Fruit fly (Drosophila melanogaster) whole organism, embryonic: ENCODE measurements around the gene Ak3.

ENCODE experiments used
- CG10321 ChIP-seq: fragments of 200-800 bp; sonication (Bioruptor generic); IDR thresholded peaks from 2 replicates; pipeline ENCODE4 v1.3.6; 2022; ENCODE audit warnings: missing biosample characterization, missing genetic modification characterization
- CG12155 ChIP-seq: fragments of 200-800 bp; sonication (Bioruptor generic); optimal IDR thresholded peaks from 3 replicates; lab custom pipeline; 2016; ENCODE audit warnings: missing biosample characterization, missing genetic modification characterization
- CG13775 ChIP-seq: fragments of 200-800 bp; sonication (Bioruptor generic); optimal IDR thresholded peaks from 3 replicates; lab custom pipeline; 2017; ENCODE audit warnings: missing biosample characterization, mild to moderate bottlenecking, missing genetic modification characterization
- CG14710 ChIP-seq: fragments of 200-800 bp; sonication (Bioruptor generic); optimal IDR thresholded peaks from 3 replicates; lab custom pipeline; 2019; ENCODE audit warnings: missing biosample characterization, mild to moderate bottlenecking, missing genetic modification characterization, moderate library complexity
- CG2678 ChIP-seq: fragments of 200-800 bp; sonication (Bioruptor generic); optimal IDR thresholded peaks from 3 replicates; lab custom pipeline; 2019; ENCODE audit warnings: missing biosample characterization, mild to moderate bottlenecking, missing genetic modification characterization, moderate library complexity
- CG33213 ChIP-seq: fragments of 200-800 bp; sonication (Bioruptor generic); optimal IDR thresholded peaks from 3 replicates; lab custom pipeline; 2016; ENCODE audit warnings: missing biosample characterization, missing genetic modification characterization
- CG34376 ChIP-seq: fragments of 200-800 bp; sonication (Bioruptor generic); optimal IDR thresholded peaks from 2 replicates; lab custom pipeline; 2018; ENCODE audit warnings: missing biosample characterization, mild to moderate bottlenecking, missing genetic modification characterization
- CG42726 ChIP-seq: fragments of 200-800 bp; sonication (Bioruptor generic); IDR thresholded peaks from 2 replicates; pipeline ENCODE4 v1.3.6; 2022; ENCODE audit warnings: missing biosample characterization, missing genetic modification characterization; ENCODE audit not compliant: partially characterized antibody
- CG4282 ChIP-seq: fragments of 200-800 bp; sonication (Bioruptor generic); optimal IDR thresholded peaks from 2 replicates; lab custom pipeline; 2016; ENCODE audit warnings: missing biosample characterization, missing genetic modification characterization
- CG4328 ChIP-seq: fragments of 200-800 bp; sonication (Bioruptor generic); optimal IDR thresholded peaks from 3 replicates; lab custom pipeline; 2017; ENCODE audit warnings: missing biosample characterization, missing genetic modification reagents, missing genetic modification characterization
- CG5180 ChIP-seq: fragments of 200-800 bp; sonication (Bioruptor generic); optimal IDR thresholded peaks from 3 replicates; lab custom pipeline; 2017; ENCODE audit warnings: missing biosample characterization, missing genetic modification characterization, mild to moderate bottlenecking, moderate library complexity, missing genetic modification reagents
- CG5245 ChIP-seq: fragments of 200-800 bp; sonication (Bioruptor generic); optimal IDR thresholded peaks from 3 replicates; lab custom pipeline; 2016; ENCODE audit warnings: missing biosample characterization, missing genetic modification characterization
- CG7357 ChIP-seq: fragments of 200-800 bp; sonication (Bioruptor generic); IDR thresholded peaks from 3 replicates; pipeline ENCODE4 v1.3.6; 2022; ENCODE audit warnings: missing biosample characterization, missing genetic modification characterization
- CG9876 ChIP-seq: fragments of 200-800 bp; sonication (Bioruptor generic); optimal IDR thresholded peaks from 2 replicates; lab custom pipeline; 2016; ENCODE audit warnings: missing biosample characterization, missing genetic modification characterization
- CHES-1-like ChIP-seq: fragments of 200-800 bp; sonication (Bioruptor generic); optimal IDR thresholded peaks from 2 replicates; lab custom pipeline; 2016; ENCODE audit warnings: missing biosample characterization, missing genetic modification characterization
- Doc3 ChIP-seq: fragments of 200-800 bp; sonication (Bioruptor generic); IDR thresholded peaks from 3 replicates; pipeline ENCODE4 v1.3.6; 2022; ENCODE audit warnings: missing biosample characterization, missing genetic modification characterization; ENCODE audit not compliant: partially characterized antibody
- Dref ChIP-seq: fragments of 200-800 bp; sonication (Bioruptor generic); IDR thresholded peaks from 2 replicates; pipeline ENCODE4 v1.3.6; 2022; ENCODE audit warnings: missing biosample characterization, missing genetic modification characterization
- Hand ChIP-seq: fragments of 200-800 bp; sonication (Bioruptor generic); optimal IDR thresholded peaks from 2 replicates; lab custom pipeline; 2017; ENCODE audit warnings: mild to moderate bottlenecking, missing biosample characterization, missing genetic modification reagents, missing genetic modification characterization
- Hr39 ChIP-seq: fragments of >200 bp; optimal IDR thresholded peaks from 2 replicates; lab custom pipeline; 2017
- Hr78 ChIP-seq, 2 experiments: fragments of 200-800 bp in 1 of 2; fragments of >200 bp in 1 of 2; sonication (Bioruptor generic) in 1 of 2; optimal IDR thresholded peaks; 2 replicates each; lab custom pipeline; 2017 to 2019; ENCODE audit warnings: missing biosample characterization in 2 of 2, missing genetic modification characterization in 2 of 2, mild to moderate bottlenecking in 1 of 2, moderate library complexity in 1 of 2
- MESR4 ChIP-seq: fragments of 200-800 bp; sonication (Bioruptor generic); optimal IDR thresholded peaks from 2 replicates; lab custom pipeline; 2018; ENCODE audit warnings: missing biosample characterization, mild to moderate bottlenecking, missing genetic modification characterization, moderate library complexity
- Max ChIP-seq: fragments of 200-800 bp; sonication (Bioruptor generic); optimal IDR thresholded peaks from 2 replicates; lab custom pipeline; 2016; ENCODE audit warnings: missing biosample characterization, mild to moderate bottlenecking, missing genetic modification characterization
- Meics ChIP-seq: fragments of 200-800 bp; sonication (Bioruptor generic); optimal IDR thresholded peaks from 2 replicates; lab custom pipeline; 2017; ENCODE audit warnings: missing biosample characterization, mild to moderate bottlenecking, missing genetic modification characterization
- Rx ChIP-seq: fragments of 200-800 bp; sonication (Bioruptor generic); IDR thresholded peaks from 2 replicates; pipeline ENCODE4 v1.3.6; 2022; ENCODE audit warnings: missing biosample characterization, missing genetic modification characterization
- Six4 ChIP-seq: fragments of 200-800 bp; sonication (Bioruptor generic); optimal IDR thresholded peaks from 2 replicates; lab custom pipeline; 2016; ENCODE audit warnings: missing biosample characterization, missing genetic modification characterization
- TFAM ChIP-seq: fragments of 200-800 bp; sonication (Bioruptor generic); optimal IDR thresholded peaks from 2 replicates; lab custom pipeline; 2017; ENCODE audit warnings: missing biosample characterization, missing genetic modification characterization, inconsistent platforms
- Tbp ChIP-seq: fragments of >200 bp; optimal IDR thresholded peaks from 2 replicates; lab custom pipeline; 2018; ENCODE audit warnings: missing biosample characterization, missing genetic modification characterization
- Vsx1 ChIP-seq: fragments of 200-800 bp; sonication (Bioruptor generic); optimal IDR thresholded peaks from 2 replicates; lab custom pipeline; 2017; ENCODE audit warnings: missing biosample characterization, mild to moderate bottlenecking, missing genetic modification characterization, missing genetic modification reagents
- ash1 ChIP-seq: fragments of 200-800 bp; sonication (Bioruptor generic); optimal IDR thresholded peaks from 2 replicates; lab custom pipeline; 2018; ENCODE audit warnings: missing biosample characterization, mild to moderate bottlenecking, missing genetic modification characterization
- az2 ChIP-seq: fragments of 200-800 bp; sonication (Bioruptor generic); optimal IDR thresholded peaks from 3 replicates; lab custom pipeline; 2016; ENCODE audit warnings: missing biosample characterization, missing genetic modification characterization
- bsh ChIP-seq, 2 experiments: fragments of 200-800 bp; sonication (Bioruptor generic); optimal IDR thresholded peaks; 2 replicates each; lab custom pipeline; 2017 to 2018; ENCODE audit warnings: mild to moderate bottlenecking in 2 of 2, missing biosample characterization in 2 of 2, missing genetic modification characterization in 2 of 2, moderate library complexity in 1 of 2
- crp ChIP-seq, 2 experiments: fragments of 200-800 bp; sonication (Bioruptor generic); optimal IDR thresholded peaks; 2 replicates in 1 of 2; 3 replicates in 1 of 2; lab custom pipeline; 2017; ENCODE audit warnings: missing biosample characterization in 2 of 2, missing genetic modification characterization in 2 of 2, mild to moderate bottlenecking in 1 of 2, moderate library complexity in 1 of 2
- cwo ChIP-seq: fragments of 200-800 bp; sonication (Bioruptor generic); optimal IDR thresholded peaks from 3 replicates; lab custom pipeline; 2017; ENCODE audit warnings: missing biosample characterization, missing genetic modification characterization, mild to moderate bottlenecking, moderate library complexity, missing genetic modification reagents
- dan ChIP-seq: fragments of 200-800 bp; sonication (Bioruptor generic); IDR thresholded peaks from 2 replicates; pipeline ENCODE4 v1.3.6; 2022; ENCODE audit warnings: missing biosample characterization, missing genetic modification characterization
- en ChIP-seq: fragments of 200-800 bp; sonication (Bioruptor generic); optimal IDR thresholded peaks from 2 replicates; lab custom pipeline; 2016; ENCODE audit warnings: missing biosample characterization, missing genetic modification characterization
- gsb ChIP-seq: fragments of 200-800 bp; sonication (Bioruptor generic); IDR thresholded peaks from 2 replicates; pipeline ENCODE4 v1.3.6; 2022; ENCODE audit warnings: missing biosample characterization, missing genetic modification characterization
- gsb-n ChIP-seq: fragments of 200-800 bp; sonication (Bioruptor generic); optimal IDR thresholded peaks from 3 replicates; lab custom pipeline; 2018; ENCODE audit warnings: missing biosample characterization, mild to moderate bottlenecking, missing genetic modification characterization
- insv ChIP-seq, 2 experiments: fragments of 200-800 bp; sonication (Bioruptor generic); optimal IDR thresholded peaks; 3 replicates each; lab custom pipeline; 2016 to 2018; ENCODE audit warnings: missing biosample characterization in 2 of 2, missing genetic modification characterization in 2 of 2
- klu ChIP-seq: fragments of 200-800 bp; sonication (Bioruptor generic); IDR thresholded peaks from 2 replicates; pipeline ENCODE4 v1.3.6; 2022; ENCODE audit warnings: missing biosample characterization, missing genetic modification characterization
- kni ChIP-seq: fragments of 200-800 bp; sonication (Bioruptor generic); optimal IDR thresholded peaks from 3 replicates; lab custom pipeline; 2017; ENCODE audit warnings: mild to moderate bottlenecking, missing biosample characterization, missing genetic modification reagents, missing genetic modification characterization
- lbe ChIP-seq: fragments of 200-800 bp; sonication (Bioruptor generic); optimal IDR thresholded peaks from 2 replicates; lab custom pipeline; 2016; ENCODE audit warnings: missing biosample characterization, mild to moderate bottlenecking, missing genetic modification characterization
- maf-S ChIP-seq: fragments of 200-800 bp; sonication (Bioruptor generic); optimal IDR thresholded peaks from 2 replicates; lab custom pipeline; 2016; ENCODE audit warnings: missing biosample characterization, missing genetic modification characterization
- mirr ChIP-seq: fragments of 200-800 bp; sonication (Bioruptor generic); optimal IDR thresholded peaks from 3 replicates; lab custom pipeline; 2018; ENCODE audit warnings: missing biosample characterization, mild to moderate bottlenecking, missing genetic modification characterization
- pho ChIP-seq: fragments of 200-800 bp; sonication (Bioruptor generic); optimal IDR thresholded peaks from 2 replicates; lab custom pipeline; 2016; ENCODE audit warnings: missing biosample characterization, missing genetic modification characterization
- prd ChIP-seq, 3 experiments: fragments of >200 bp in 2 of 3; fragments of 200-800 bp in 1 of 3; sonication (Bioruptor generic) in 1 of 3; optimal IDR thresholded peaks in 2 of 3; IDR thresholded peaks in 1 of 3; 2 replicates in 2 of 3; 3 replicates in 1 of 3; pipeline versions ENCODE4 v1.3.6 to Lab custom; 2017 to 2022; ENCODE audit warnings: missing biosample characterization in 1 of 3, missing genetic modification characterization in 1 of 3
- schlank ChIP-seq: fragments of 200-800 bp; sonication (Bioruptor generic); optimal IDR thresholded peaks from 2 replicates; lab custom pipeline; 2018; ENCODE audit warnings: missing biosample characterization, mild to moderate bottlenecking, missing genetic modification characterization
- seq ChIP-seq: fragments of 200-800 bp; sonication (Bioruptor generic); IDR thresholded peaks from 2 replicates; pipeline ENCODE4 v1.3.6; 2022; ENCODE audit warnings: missing biosample characterization, missing genetic modification characterization
- slou ChIP-seq: fragments of 200-800 bp; sonication (Bioruptor generic); optimal IDR thresholded peaks from 3 replicates; lab custom pipeline; 2016; ENCODE audit warnings: missing biosample characterization, missing genetic modification characterization
- toy ChIP-seq: fragments of 200-800 bp; sonication (Bioruptor generic); IDR thresholded peaks from 2 replicates; pipeline ENCODE4 v1.3.6; 2022; ENCODE audit warnings: missing biosample characterization, missing genetic modification characterization
- wek ChIP-seq: fragments of 200-800 bp; sonication (Bioruptor generic); optimal IDR thresholded peaks from 3 replicates; lab custom pipeline; 2018; ENCODE audit warnings: missing biosample characterization, mild to moderate bottlenecking, missing genetic modification characterization, moderate library complexity

The Ak3 gene

DNA sequence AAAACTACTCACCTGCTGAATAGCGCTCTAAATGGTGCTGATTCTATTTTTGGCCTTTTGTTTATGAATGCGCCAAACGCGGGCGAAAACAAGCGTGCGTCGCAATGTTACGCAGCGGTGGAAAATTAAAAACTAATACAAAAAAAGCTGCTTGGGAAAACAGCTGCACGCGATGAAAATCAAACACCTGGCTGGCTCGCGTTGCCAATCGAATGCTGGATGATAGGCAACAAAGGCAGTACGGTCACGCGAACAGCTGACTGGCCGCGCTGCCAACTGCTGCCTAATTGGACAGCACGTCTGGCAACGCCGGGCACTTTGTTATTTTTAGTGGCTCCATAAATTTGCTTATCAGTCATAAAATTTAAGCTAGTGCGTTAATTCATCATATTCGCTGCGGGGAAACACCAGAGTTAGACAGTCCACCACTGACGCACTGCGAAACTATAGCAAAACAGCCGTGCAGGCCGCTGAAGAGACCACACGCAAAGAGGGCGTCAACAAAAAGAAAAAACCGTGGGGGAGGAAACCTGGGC is 20.9 kb downstream of the Ak3 start, which contains the start of the genes SelR and Tsp86D (continued):
- TF ChIP-seq MESR4 (GFP tag; lab: Kevin White, UChicago) (peak; percentile 87), Rx (GFP tag; lab: Robert Waterston, UW) (no peak; the same call in 1 of the 2 replicates), CG14710 (tag; lab: Kevin White, UChicago) (peak; percentile 65), schlank (peak; percentile 6), Meics (GFP tag; lab: Kevin White, UChicago) (peak; percentile 37), maf-S (no peak), wek (GFP tag; lab: Kevin White, UChicago) (no peak), mirr (GFP tag; lab: Kevin White, UChicago) (peak; percentile 82), pho (GFP tag; lab: Kevin White, UChicago) (peak; percentile 22), gsb-n (peak; percentile 16), Dref (GFP tag; lab: Robert Waterston, UW) (peak; percentile 44), CG9876 (no peak), CG33213 (GFP tag; lab: Kevin White, UChicago) (peak; percentile 27), gsb (GFP tag; lab: Robert Waterston, UW) (no peak), CG12155 (no peak), Hr78 (GFP tag; optimal IDR thresholded peaks at IDR 0.05; lab: Kevin White, UChicago) (no peak), CG13775 (GFP tag; lab: Kevin White, UChicago) (peak; percentile 6), Max (GFP tag; lab: Kevin White, UChicago) (peak; percentile 36), CG34376 (GFP tag; lab: Kevin White, UChicago) (peak; percentile 89), seq (GFP tag; lab: Robert Waterston, UW) (no peak), CG4282 (no peak), bsh (GFP tag; optimal IDR thresholded peaks at IDR 0.05; lab: Kevin White, UChicago) (no peak), slou (GFP tag; lab: Kevin White, UChicago) (no peak), toy (GFP tag; lab: Robert Waterston, UW) (no peak), CG5180 (GFP tag; lab: Kevin White, UChicago) (no peak), CG7357 (GFP tag; lab: Robert Waterston, UW) (no peak), TFAM (no peak), cwo (GFP tag; lab: Kevin White, UChicago) (peak; percentile 47), crp (GFP tag; optimal IDR thresholded peaks at IDR 0.05; lab: Kevin White, UChicago) (peak; percentile 96 to 100), CG10321 (GFP tag; lab: Robert Waterston, UW) (no peak), Six4 (GFP tag; lab: Kevin White, UChicago) (no peak), lbe (GFP tag; lab: Kevin White, UChicago) (no peak), CG42726 (peak; percentile 72), Tbp (no peak), az2 (GFP tag; lab: Kevin White, UChicago) (no peak), CG4328 (GFP tag; lab: Kevin White, UChicago) (peak; percentile 65), prd (optimal IDR thresholded peaks at IDR 0.05; lab: Kevin White, UChicago) (no peak), prd (GFP tag; IDR thresholded peaks at IDR 0.05; lab: Robert Waterston, UW) (no peak), Doc3 (peak; percentile 40; the same call in 2 of the 3 replicates), CG5245 (GFP tag; lab: Kevin White, UChicago) (no peak), dan (GFP tag; lab: Robert Waterston, UW) (no peak), Hr39 (no peak), Vsx1 (GFP tag; lab: Kevin White, UChicago) (peak; percentile 94), kni (GFP tag; lab: Kevin White, UChicago) (peak; percentile 16), CHES-1-like (peak; percentile 62), ash1 (GFP tag; lab: Kevin White, UChicago) (no peak), Hand (GFP tag; lab: Kevin White, UChicago) (peak; percentile 9), insv (GFP tag; optimal IDR thresholded peaks at IDR 0.05; lab: Kevin White, UChicago) (peak in 1 of 2 experiments; percentile 35), klu (GFP tag; lab: Robert Waterston, UW) (no peak), en (GFP tag; lab: Kevin White, UChicago) (no peak), CG2678 (tag; lab: Kevin White, UChicago) (peak; percentile 43)
